Worm (Caenorhabditis elegans) whole organism, L4/young adult: ENCODE measurements around the gene F22E5.8.
"Not testable (repeated sequence)": the region's sequence is repeated elsewhere in the genome, so short reads cannot be mapped to it uniquely, and the experiment has no call there.

Experiments
- W03F9.2 ChIP-seq: fragments of 150-350 bp; optimal IDR thresholded peaks from 2 replicates; lab custom pipeline; 2014; ENCODE audit warnings: missing biosample characterization, missing genetic modification characterization
- him-1 ChIP-seq: sonication (generic microtip); optimal IDR thresholded peaks from 2 replicates; lab custom pipeline; 2016; ENCODE audit warnings: missing genotype, missing genetic modification reagents, missing genetic modification characterization, missing compliant biosample characterization

ce11 chrII:2619148-2619547 lies 20.7 kb upstream of the F22E5.8 start, which contains the start of gene msrp-6:
- not testable (repeated sequence) for TF ChIP-seq him-1, W03F9.2 (tag; lab: Kevin White, UChicago)
